Worm (Caenorhabditis elegans) whole organism, L2 larva: ENCODE results near the gene Y54G11A.7.
"Not testable (repeated sequence)": the region's sequence is repeated elsewhere in the genome, so short reads cannot be mapped to it uniquely, and the experiment has no call there.

Experiments used
- R02D3.7 ChIP-seq: fragments of 150-350 bp; optimal IDR thresholded peaks from 2 replicates; lab custom pipeline; 2014; ENCODE audit warnings: missing biosample characterization, missing genetic modification characterization
- alr-1 ChIP-seq: fragments of 150-350 bp; optimal IDR thresholded peaks from 2 replicates; lab custom pipeline; 2014; ENCODE audit warnings: missing biosample characterization, missing genetic modification characterization
- blmp-1 ChIP-seq: sonication (generic microtip); optimal IDR thresholded peaks from 2 replicates; lab custom pipeline; 2017; ENCODE audit warnings: missing genetic modification characterization, mild to moderate bottlenecking, missing compliant biosample characterization, antibody characterized with exemption, moderate library complexity; ENCODE audit not compliant: insufficient read depth
- lin-11 ChIP-seq: fragments of 150-350 bp; sonication (generic microtip); optimal IDR thresholded peaks from 2 replicates; lab custom pipeline; 2014; ENCODE audit warnings: missing biosample characterization, missing genetic modification characterization, inconsistent platforms, mixed read lengths
- nhr-11 ChIP-seq: fragments of 150-350 bp; optimal IDR thresholded peaks from 2 replicates; lab custom pipeline; 2014; ENCODE audit warnings: missing biosample characterization, missing genetic modification characterization
- unc-55 ChIP-seq: fragments of 150-350 bp; sonication (generic microtip); optimal IDR thresholded peaks from 3 replicates; lab custom pipeline; 2014; ENCODE audit warnings: missing biosample characterization, missing genetic modification reagents, missing genetic modification characterization

Y54G11A.7 gene

ce11 chrII:14344166-14344565, 47.1 kb downstream of the Y54G11A.7 start, which contains the start of gene ddl-3:
ddl-3 (minus strand) TSS chrII:14344454.
- TF ChIP-seq alr-1 (tag; lab: Kevin White, UChicago); blmp-1 (tag; lab: Kevin White, UChicago); unc-55: not testable (repeated sequence)

ce11 chrII:14346243-14346642, 49.1 kb downstream of the Y54G11A.7 start, which contains the start of gene Y54G11A.9:
Y54G11A.9 (minus strand) TSS chrII:14346438.
- not testable (repeated sequence) for TF ChIP-seq R02D3.7 (tag; lab: Kevin White, UChicago); nhr-11; lin-11
- TF ChIP-seq, all 48 proteins: peak for 0; not testable (repeated sequence) for 48
